Worm (Caenorhabditis elegans) whole organism, mixed stage, embryonic: ENCODE measurements around the gene srx-115.

Experiments
- M03D4.4 ChIP-seq: sonication (generic microtip); optimal IDR thresholded peaks from 2 replicates; lab custom pipeline; 2017; ENCODE audit warnings: mild to moderate bottlenecking, missing genetic modification characterization, missing compliant biosample characterization
- nhr-76 ChIP-seq: sonication (generic microtip); optimal IDR thresholded peaks from 2 replicates; lab custom pipeline; 2017; ENCODE audit warnings: missing biosample characterization, missing genetic modification characterization
- sptf-1 ChIP-seq: sonication (generic microtip); optimal IDR thresholded peaks from 2 replicates; lab custom pipeline; 2017; ENCODE audit warnings: mild to moderate bottlenecking, missing genetic modification characterization, moderate library complexity, missing compliant biosample characterization

DNA sequence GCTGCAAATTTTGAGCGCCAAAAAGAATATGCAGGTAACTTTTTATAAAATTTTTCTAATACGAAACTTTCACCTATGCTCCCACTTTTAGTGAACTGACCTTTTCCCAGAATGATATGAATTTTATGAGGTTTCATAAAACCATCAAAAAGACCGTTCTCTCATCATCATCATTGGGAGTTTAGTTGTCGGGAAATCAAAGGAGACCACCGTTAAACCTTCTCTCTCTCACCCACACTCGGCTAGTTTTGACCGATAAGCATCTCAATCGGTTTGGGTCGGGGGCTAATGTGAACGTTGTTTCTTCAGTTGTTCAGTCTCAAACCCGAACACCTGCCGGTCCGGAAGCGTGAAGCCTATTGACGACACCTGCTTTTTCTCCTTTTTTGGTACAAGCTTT lies 24.5 kb downstream of the srx-115 start:
- TF ChIP-seq M03D4.4: no peak
- no peak for TF ChIP-seq sptf-1
- no peak for TF ChIP-seq nhr-76 (tag; lab: Kevin White, UChicago)
